Worm (Caenorhabditis elegans): ENCODE measurements around the gene ccz-1.

DNA sequence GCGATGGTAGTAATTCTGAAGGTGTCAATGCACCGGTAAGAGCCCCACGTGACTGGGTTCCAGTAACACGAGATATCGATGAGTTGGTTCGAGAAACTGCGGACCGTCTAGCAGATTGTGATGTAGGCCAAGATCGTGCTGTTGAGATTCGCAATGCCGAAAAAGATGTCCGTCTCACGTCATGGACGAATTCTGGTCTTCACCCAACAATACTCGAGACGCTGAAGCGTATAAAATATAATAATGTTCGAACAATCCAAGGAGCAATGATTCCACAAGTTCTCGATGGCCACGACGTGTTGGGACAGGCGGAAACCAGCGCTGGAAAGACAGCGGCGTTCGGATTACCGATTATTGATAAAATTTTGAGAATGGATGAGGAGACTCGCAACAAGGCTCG, 12.2 kb upstream of the ccz-1 start:
- no peak for TF ChIP-seq hmbx-1 (tag; optimal IDR thresholded peaks at IDR 0.05)
- no peak for TF ChIP-seq F13C5.2 (tag; optimal IDR thresholded peaks at IDR 0.05)
- no peak for TF ChIP-seq ama-1 (optimal IDR thresholded peaks at IDR 0.05)
- no peak for TF ChIP-seq scrt-1 (GFP tag; IDR thresholded peaks at IDR 0.05)
- TF ChIP-seq ceh-36 (tag; optimal IDR thresholded peaks at IDR 0.05), result no peak
- no peak for TF ChIP-seq tbx-37 (GFP tag; conservative IDR thresholded peaks at IDR 0.05)

Measured in whole organism, early embryonic.